Worm (Caenorhabditis elegans): ENCODE results near the gene vhp-1.
A peak's percentile ranks its signal among the peaks of the same experiment; 100 is the strongest.

vhp-1 gene

DNA sequence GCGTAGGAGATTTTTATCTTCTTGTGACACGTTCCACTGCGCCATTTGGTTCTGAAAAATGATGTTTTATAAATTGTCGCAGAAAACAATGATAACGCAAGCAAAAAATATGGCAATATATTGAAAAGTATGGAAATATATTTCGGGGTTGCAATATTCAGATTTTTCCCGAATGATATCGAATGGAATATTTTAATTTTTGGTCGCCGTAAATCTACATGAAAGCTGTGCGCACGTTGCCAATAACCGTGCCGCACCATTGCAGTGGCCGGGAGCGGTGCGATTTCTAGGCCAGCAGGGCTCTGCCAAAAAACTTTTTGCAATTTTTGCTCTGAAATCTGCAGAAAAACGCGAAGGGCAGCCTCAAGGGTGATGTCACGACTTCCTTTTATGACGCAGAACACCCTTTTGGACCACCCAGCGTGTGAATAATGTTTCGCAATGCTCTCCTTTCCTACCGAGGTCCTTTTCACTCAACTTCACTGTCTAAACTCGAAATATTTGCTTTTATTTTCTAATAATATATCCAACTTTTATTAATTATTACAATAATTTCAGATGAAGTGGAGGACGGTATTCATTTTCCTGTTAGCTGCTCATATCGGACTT is 35.2 kb downstream of the vhp-1 start, which contains the start of the genes F09E5.11 and bmy-1:
Gene F09E5.11, minus strand, starts transcription at position 51 of the 609 bp plus-strand sequence.
Gene bmy-1, plus strand, starts transcription at position 559 of the 609 bp plus-strand sequence.
- TF ChIP-seq pes-1 (GFP tag; IDR thresholded peaks at IDR 0.05): peak; percentile 74
- TF ChIP-seq tbx-11 (GFP tag; IDR thresholded peaks at IDR 0.05): 0 out of 2 replicates have a peak, but pooled peaks have one; percentile 42
- peak; percentile 74 for TF ChIP-seq hmg-4 (GFP tag; optimal IDR thresholded peaks at IDR 0.05)
- no peak for TF ChIP-seq scrt-1 (GFP tag; IDR thresholded peaks at IDR 0.05)
- no peak for TF ChIP-seq hmbx-1 (tag; optimal IDR thresholded peaks at IDR 0.05)
- TF ChIP-seq ets-7 (tag; optimal IDR thresholded peaks at IDR 0.05): peak; percentile 23
- TF ChIP-seq sea-1 (GFP tag; conservative IDR thresholded peaks at IDR 0.05): 0 out of 2 replicates have a peak, but pooled peaks have one; percentile 23
- no peak for TF ChIP-seq tra-4 (tag; optimal IDR thresholded peaks at IDR 0.05)
- TF ChIP-seq B0310.2 (tag; optimal IDR thresholded peaks at IDR 0.05): no peak
- TF ChIP-seq flt-1 (GFP tag; IDR thresholded peaks at IDR 0.05): 0 out of 2 replicates have a peak, but pooled peaks have one; percentile 11
- TF ChIP-seq hnd-1 (tag; optimal IDR thresholded peaks at IDR 0.05): no peak
- no peak for TF ChIP-seq ceh-36 (tag; optimal IDR thresholded peaks at IDR 0.05)
- TF ChIP-seq ceh-13 (GFP tag; optimal IDR thresholded peaks at IDR 0.05): peak; percentile 21
- peak; percentile 61 for TF ChIP-seq F13C5.2 (tag; optimal IDR thresholded peaks at IDR 0.05)
- TF ChIP-seq ama-1 (optimal IDR thresholded peaks at IDR 0.05): no peak
- TF ChIP-seq tbx-37 (GFP tag; conservative IDR thresholded peaks at IDR 0.05): peak; percentile 79
- TF ChIP-seq aly-1 (tag; optimal IDR thresholded peaks at IDR 0.05): no peak

DNA sequence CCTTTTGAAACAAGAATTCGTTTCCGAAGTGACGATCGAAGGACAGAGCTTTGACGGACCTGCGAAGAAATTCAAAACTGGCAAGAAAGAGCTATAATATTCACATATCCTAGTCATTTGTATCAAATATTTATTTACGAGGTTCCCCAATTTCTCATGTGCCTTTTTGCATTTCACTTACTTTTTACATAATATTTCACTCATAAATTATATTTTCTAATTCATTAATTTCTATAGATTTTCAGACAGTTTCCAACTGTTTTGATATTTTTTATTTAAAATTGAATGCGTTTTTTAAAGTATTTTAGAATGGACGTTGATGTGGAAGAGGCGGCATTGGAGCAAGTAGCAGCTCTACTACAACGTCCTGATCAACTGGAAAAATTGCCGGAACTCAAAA is 36.2 kb downstream of the vhp-1 start, which contains the start of gene sec-6:
Gene sec-6, plus strand, starts transcription at position 301 of the 400 bp plus-strand sequence.
- TF ChIP-seq scrt-1 (GFP tag; IDR thresholded peaks at IDR 0.05) (no peak), F13C5.2 (tag; optimal IDR thresholded peaks at IDR 0.05) (no peak), B0310.2 (tag; optimal IDR thresholded peaks at IDR 0.05) (no peak), ets-7 (tag; optimal IDR thresholded peaks at IDR 0.05) (no peak), flt-1 (GFP tag; IDR thresholded peaks at IDR 0.05) (no peak), ceh-13 (GFP tag; optimal IDR thresholded peaks at IDR 0.05) (no peak), tra-4 (tag; optimal IDR thresholded peaks at IDR 0.05) (no peak), hmg-4 (GFP tag; optimal IDR thresholded peaks at IDR 0.05) (no peak), tbx-37 (GFP tag; conservative IDR thresholded peaks at IDR 0.05) (no peak), pes-1 (GFP tag; IDR thresholded peaks at IDR 0.05) (no peak)

DNA sequence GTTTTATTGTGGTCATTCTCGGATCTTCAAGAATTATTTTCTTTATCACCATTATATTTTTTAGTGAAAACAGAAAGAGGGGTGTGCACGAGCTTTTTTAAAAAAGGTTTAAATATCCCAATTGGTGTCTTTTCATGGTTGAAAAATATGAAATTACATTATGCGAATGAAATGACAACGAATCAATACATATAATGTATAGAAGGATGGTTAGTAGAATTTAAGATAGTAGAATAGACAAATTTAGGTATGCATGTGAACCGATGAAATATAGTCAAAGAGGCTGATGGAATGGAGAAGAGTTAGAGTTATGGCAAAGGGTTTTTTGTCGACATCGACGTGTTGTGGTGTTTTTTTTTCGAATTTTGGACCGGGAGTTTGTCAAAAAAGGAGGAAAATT is 41.4 kb downstream of the vhp-1 start:
- TF ChIP-seq ets-7 (tag; optimal IDR thresholded peaks at IDR 0.05): no peak
- no peak for TF ChIP-seq flt-1 (GFP tag; IDR thresholded peaks at IDR 0.05)
- no peak for TF ChIP-seq ceh-13 (GFP tag; optimal IDR thresholded peaks at IDR 0.05)
- TF ChIP-seq ama-1 (optimal IDR thresholded peaks at IDR 0.05): no peak
- TF ChIP-seq hnd-1 (tag; optimal IDR thresholded peaks at IDR 0.05): no peak
- TF ChIP-seq F13C5.2 (tag; optimal IDR thresholded peaks at IDR 0.05): no peak
- no peak for TF ChIP-seq sea-1 (GFP tag; conservative IDR thresholded peaks at IDR 0.05)
- TF ChIP-seq ceh-36 (tag; optimal IDR thresholded peaks at IDR 0.05): no peak
- no peak for TF ChIP-seq B0310.2 (tag; optimal IDR thresholded peaks at IDR 0.05)

DNA sequence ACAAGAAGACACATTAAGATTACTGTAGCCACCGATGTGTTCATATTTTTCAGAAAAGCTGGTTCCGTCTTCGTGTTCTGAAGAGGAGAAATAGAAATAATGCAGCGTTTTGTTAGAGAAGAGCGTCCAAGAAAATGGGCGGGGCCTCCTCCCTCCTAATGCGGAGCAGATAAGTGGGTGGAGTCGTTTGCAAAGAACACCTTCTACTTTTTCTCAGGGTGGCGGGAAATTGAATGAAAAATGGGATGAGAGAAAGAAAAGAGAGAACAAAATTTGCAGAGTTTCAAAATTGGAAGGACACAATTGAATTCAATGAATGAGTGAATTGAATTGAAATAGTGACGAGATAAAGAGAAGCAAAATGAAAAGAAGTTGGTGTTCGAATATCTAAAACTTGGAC is 42.6 kb downstream of the vhp-1 start, which contains the start of gene F09E5.16:
Gene F09E5.16, minus strand, starts transcription at position 101 of the 400 bp plus-strand sequence.
- no peak for TF ChIP-seq B0310.2 (tag; optimal IDR thresholded peaks at IDR 0.05)
- no peak for TF ChIP-seq sea-1 (GFP tag; conservative IDR thresholded peaks at IDR 0.05)
- no peak for TF ChIP-seq ama-1 (optimal IDR thresholded peaks at IDR 0.05)
- no peak for TF ChIP-seq hmbx-1 (tag; optimal IDR thresholded peaks at IDR 0.05)
- TF ChIP-seq flt-1 (GFP tag; IDR thresholded peaks at IDR 0.05): no peak
- no peak for TF ChIP-seq hnd-1 (tag; optimal IDR thresholded peaks at IDR 0.05)
- TF ChIP-seq pes-1 (GFP tag; IDR thresholded peaks at IDR 0.05): no peak

DNA sequence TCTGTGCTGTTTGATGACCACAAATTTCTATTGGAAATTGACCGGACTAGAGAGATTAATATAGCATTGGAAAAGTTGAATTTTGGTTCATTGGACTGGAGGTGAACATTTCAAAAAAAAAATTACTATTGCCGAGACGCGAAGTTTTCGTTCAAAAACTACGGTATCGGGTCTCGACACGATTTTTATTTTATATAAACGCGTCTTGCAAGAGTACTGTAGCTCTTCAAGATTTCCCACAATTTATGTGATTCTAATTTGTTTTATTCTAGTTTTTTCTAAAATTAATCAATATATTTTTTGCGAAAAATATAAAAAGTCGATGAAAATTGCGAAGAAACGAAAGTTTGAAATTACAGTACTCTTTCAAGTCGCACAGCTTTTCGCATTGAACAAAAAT is 47.6 kb downstream of the vhp-1 start, which contains the start of gene F09E5.12:
Gene F09E5.12, minus strand, starts transcription at position 101 of the 400 bp plus-strand sequence.
- no peak for TF ChIP-seq flt-1 (GFP tag; IDR thresholded peaks at IDR 0.05)
- TF ChIP-seq ets-7 (tag; optimal IDR thresholded peaks at IDR 0.05): no peak
- TF ChIP-seq ama-1 (optimal IDR thresholded peaks at IDR 0.05): no peak
- no peak for TF ChIP-seq hnd-1 (tag; optimal IDR thresholded peaks at IDR 0.05)
- TF ChIP-seq sea-1 (GFP tag; conservative IDR thresholded peaks at IDR 0.05): no peak
- no peak for TF ChIP-seq tra-4 (tag; optimal IDR thresholded peaks at IDR 0.05)
- TF ChIP-seq ceh-36 (tag; optimal IDR thresholded peaks at IDR 0.05): no peak
- no peak for TF ChIP-seq pes-1 (GFP tag; IDR thresholded peaks at IDR 0.05)
- TF ChIP-seq B0310.2 (tag; optimal IDR thresholded peaks at IDR 0.05): no peak
- no peak for TF ChIP-seq F13C5.2 (tag; optimal IDR thresholded peaks at IDR 0.05)
- no peak for TF ChIP-seq tbx-11 (GFP tag; IDR thresholded peaks at IDR 0.05)
- TF ChIP-seq aly-1 (tag; optimal IDR thresholded peaks at IDR 0.05): no peak

DNA sequence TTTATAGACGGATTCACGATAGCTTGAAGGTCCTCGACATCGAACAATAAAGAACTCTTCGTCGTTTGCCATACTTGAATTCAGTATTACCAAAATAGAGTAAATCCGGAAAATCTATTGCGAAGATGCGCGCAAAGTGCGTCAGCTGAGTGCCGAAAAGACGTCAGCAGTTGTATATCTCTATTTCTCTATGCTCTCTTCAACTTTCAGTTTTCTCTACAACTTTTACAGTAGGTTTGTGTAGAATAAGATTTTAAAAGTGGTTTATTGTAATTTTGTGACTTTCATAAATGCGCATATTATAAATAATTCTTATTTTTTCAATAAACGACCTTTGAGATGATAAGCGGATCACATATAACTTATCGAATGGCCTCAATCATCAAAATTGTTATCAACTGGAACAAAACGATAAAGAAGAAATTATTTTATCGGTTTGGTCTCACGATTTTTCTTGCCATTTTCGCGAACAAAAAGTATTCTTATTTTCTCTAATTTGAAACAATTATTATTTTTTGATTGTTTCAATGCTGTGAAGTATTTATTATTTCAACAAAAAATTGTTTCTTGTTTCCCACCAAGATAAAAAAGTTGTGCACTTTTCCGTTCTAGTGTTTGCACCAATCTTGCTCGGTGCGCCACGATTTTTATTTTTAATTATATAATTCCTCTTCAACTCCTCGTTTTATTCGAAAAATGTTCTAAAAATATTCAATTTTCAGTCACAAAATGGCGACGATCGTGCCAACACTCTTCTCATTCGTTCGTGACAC is 50.4 kb downstream of the vhp-1 start, which contains the start of the genes agt-2 and F09E5.3:
Gene agt-2, minus strand, starts transcription at position 553 of the 773 bp plus-strand sequence.
Gene F09E5.3, plus strand, starts transcription at position 723 of the 773 bp plus-strand sequence.
- TF ChIP-seq hmg-4 (GFP tag; optimal IDR thresholded peaks at IDR 0.05) (peak; percentile 20), ceh-36 (tag; optimal IDR thresholded peaks at IDR 0.05) (no peak), tbx-37 (GFP tag; conservative IDR thresholded peaks at IDR 0.05) (0 out of 2 replicates have a peak, but pooled peaks have one; percentile 27), flt-1 (GFP tag; IDR thresholded peaks at IDR 0.05) (0 out of 2 replicates have a peak, but pooled peaks have one; percentile 54), F13C5.2 (tag; optimal IDR thresholded peaks at IDR 0.05) (peak; percentile 36)

DNA sequence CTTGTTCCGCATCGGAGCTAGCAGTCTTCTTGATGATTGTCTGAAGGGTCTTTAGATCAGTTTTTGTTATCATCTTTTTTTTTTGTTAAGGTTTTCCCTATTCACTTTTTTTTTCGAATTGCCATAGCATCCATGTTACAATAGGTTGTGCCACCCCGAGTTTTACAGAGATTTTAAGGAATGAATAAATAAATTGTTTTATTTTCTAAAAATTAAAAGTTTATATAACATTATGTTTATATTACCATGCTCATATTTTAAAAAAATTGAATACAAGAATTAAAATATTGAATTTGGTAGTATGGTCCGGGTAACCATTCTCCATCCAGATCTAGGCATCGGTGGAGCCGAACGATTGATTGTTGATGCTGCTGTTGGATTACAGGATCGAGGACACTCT is 51.9 kb downstream of the vhp-1 start, which contains the start of gene algn-2:
Gene algn-2, plus strand, starts transcription at position 301 of the 400 bp plus-strand sequence.
- TF ChIP-seq ama-1 (optimal IDR thresholded peaks at IDR 0.05) (no peak), ets-7 (tag; optimal IDR thresholded peaks at IDR 0.05) (no peak), aly-1 (tag; optimal IDR thresholded peaks at IDR 0.05) (no peak), flt-1 (GFP tag; IDR thresholded peaks at IDR 0.05) (no peak), tbx-37 (GFP tag; conservative IDR thresholded peaks at IDR 0.05) (no peak), hmg-4 (GFP tag; optimal IDR thresholded peaks at IDR 0.05) (no peak), B0310.2 (tag; optimal IDR thresholded peaks at IDR 0.05) (no peak), F13C5.2 (tag; optimal IDR thresholded peaks at IDR 0.05) (no peak), tbx-11 (GFP tag; IDR thresholded peaks at IDR 0.05) (no peak)

Data from whole organism, early embryonic.